Fruit fly (Drosophila melanogaster) whole organism, embryonic: ENCODE results near the gene Dhc62B.

Experiments used
- Atf-2 ChIP-seq: fragments of 200-800 bp; sonication (Bioruptor generic); optimal IDR thresholded peaks from 2 replicates; lab custom pipeline; 2016; ENCODE audit warnings: missing biosample characterization, missing genetic modification characterization
- BtbVII ChIP-seq: fragments of 200-800 bp; sonication (Bioruptor generic); optimal IDR thresholded peaks from 3 replicates; lab custom pipeline; 2017; ENCODE audit warnings: missing biosample characterization, mild to moderate bottlenecking, missing genetic modification characterization
- C15 ChIP-seq: fragments of 200-800 bp; sonication (Bioruptor generic); IDR thresholded peaks from 3 replicates; pipeline ENCODE4 v1.3.6; 2022; ENCODE audit warnings: missing biosample characterization, missing genetic modification characterization
- CG10267 ChIP-seq: fragments of 200-800 bp; sonication (Bioruptor generic); optimal IDR thresholded peaks from 2 replicates; lab custom pipeline; 2018; ENCODE audit warnings: missing biosample characterization, mild to moderate bottlenecking, missing genetic modification characterization, moderate library complexity
- CG12071 ChIP-seq: fragments of 200-800 bp; sonication (Bioruptor generic); optimal IDR thresholded peaks from 3 replicates; lab custom pipeline; 2018; ENCODE audit warnings: missing biosample characterization, mild to moderate bottlenecking, missing genetic modification characterization
- CG12769 ChIP-seq: fragments of 200-800 bp; sonication (Bioruptor generic); optimal IDR thresholded peaks from 2 replicates; lab custom pipeline; 2019; ENCODE audit warnings: missing biosample characterization, mild to moderate bottlenecking, missing genetic modification characterization, moderate library complexity
- CG13624 ChIP-seq: fragments of 200-800 bp; sonication (Bioruptor generic); optimal IDR thresholded peaks from 2 replicates; lab custom pipeline; 2016; ENCODE audit warnings: missing biosample characterization, missing genetic modification characterization
- CG14667 ChIP-seq: fragments of 200-800 bp; sonication (Bioruptor generic); IDR thresholded peaks from 2 replicates; pipeline ENCODE4 v1.3.6; 2022; ENCODE audit warnings: missing biosample characterization, missing genetic modification characterization
- CG16863 ChIP-seq: fragments of 200-800 bp; sonication (Bioruptor generic); optimal IDR thresholded peaks from 3 replicates; lab custom pipeline; 2016; ENCODE audit warnings: missing biosample characterization, missing genetic modification characterization
- CG17802 ChIP-seq: fragments of 200-800 bp; sonication (Bioruptor generic); optimal IDR thresholded peaks from 2 replicates; lab custom pipeline; 2018; ENCODE audit warnings: missing biosample characterization, mild to moderate bottlenecking, missing genetic modification characterization, moderate library complexity
- CG1792 ChIP-seq: fragments of 200-800 bp; sonication (Bioruptor generic); optimal IDR thresholded peaks from 2 replicates; lab custom pipeline; 2016; ENCODE audit warnings: missing biosample characterization, missing genetic modification characterization
- CG33213 ChIP-seq: fragments of 200-800 bp; sonication (Bioruptor generic); optimal IDR thresholded peaks from 3 replicates; lab custom pipeline; 2016; ENCODE audit warnings: missing biosample characterization, missing genetic modification characterization
- CG4282 ChIP-seq: fragments of 200-800 bp; sonication (Bioruptor generic); optimal IDR thresholded peaks from 2 replicates; lab custom pipeline; 2016; ENCODE audit warnings: missing biosample characterization, missing genetic modification characterization
- CG4360 ChIP-seq: fragments of 200-800 bp; sonication (Bioruptor generic); IDR thresholded peaks from 2 replicates; pipeline ENCODE4 v1.3.6; 2022; ENCODE audit warnings: missing biosample characterization, missing genetic modification characterization
- CG5180 ChIP-seq: fragments of 200-800 bp; sonication (Bioruptor generic); optimal IDR thresholded peaks from 3 replicates; lab custom pipeline; 2017; ENCODE audit warnings: missing biosample characterization, missing genetic modification characterization, mild to moderate bottlenecking, moderate library complexity, missing genetic modification reagents
- CG6765 ChIP-seq: fragments of 200-800 bp; sonication (Bioruptor generic); optimal IDR thresholded peaks from 3 replicates; lab custom pipeline; 2017; ENCODE audit warnings: missing biosample characterization, mild to moderate bottlenecking, missing genetic modification characterization
- CG7987 ChIP-seq: fragments of 200-800 bp; sonication (Bioruptor generic); optimal IDR thresholded peaks from 2 replicates; lab custom pipeline; 2018; ENCODE audit warnings: missing biosample characterization, mild to moderate bottlenecking, missing genetic modification characterization, moderate library complexity
- CG8765 ChIP-seq: fragments of 200-800 bp; sonication (Bioruptor generic); IDR thresholded peaks from 2 replicates; pipeline ENCODE4 v1.3.6; 2022; ENCODE audit warnings: missing biosample characterization, missing genetic modification characterization
- CHES-1-like ChIP-seq: fragments of 200-800 bp; sonication (Bioruptor generic); optimal IDR thresholded peaks from 2 replicates; lab custom pipeline; 2016; ENCODE audit warnings: missing biosample characterization, missing genetic modification characterization
- Camta ChIP-seq: fragments of 200-800 bp; sonication (Bioruptor generic); optimal IDR thresholded peaks from 2 replicates; lab custom pipeline; 2016; ENCODE audit warnings: missing biosample characterization, missing genetic modification characterization
- Dek ChIP-seq: fragments of 200-800 bp; sonication (Bioruptor generic); optimal IDR thresholded peaks from 3 replicates; lab custom pipeline; 2019; ENCODE audit warnings: missing biosample characterization, mild to moderate bottlenecking, missing genetic modification characterization, moderate library complexity
- Eip74EF ChIP-seq, 2 experiments: fragments of 200-800 bp in 1 of 2; fragments of >200 bp in 1 of 2; sonication (Bioruptor generic) in 1 of 2; optimal IDR thresholded peaks; 2 replicates each; lab custom pipeline; 2017 to 2019; ENCODE audit warnings: missing biosample characterization in 2 of 2, missing genetic modification characterization in 2 of 2, mild to moderate bottlenecking in 1 of 2, moderate library complexity in 1 of 2
- Gug ChIP-seq: fragments of 200-800 bp; sonication (Bioruptor generic); IDR thresholded peaks from 4 replicates; pipeline ENCODE4 v1.3.6; 2022; ENCODE audit warnings: missing biosample characterization, missing genetic modification characterization
- H2.0 ChIP-seq: fragments of 200-800 bp; sonication (Bioruptor generic); IDR thresholded peaks from 2 replicates; pipeline ENCODE4 v1.3.6; 2022; ENCODE audit warnings: missing biosample characterization, missing genetic modification characterization
- Hey ChIP-seq: fragments of 200-800 bp; sonication (Bioruptor generic); optimal IDR thresholded peaks from 3 replicates; lab custom pipeline; 2018; ENCODE audit warnings: missing biosample characterization, mild to moderate bottlenecking, missing genetic modification characterization
- Hsf ChIP-seq: fragments of 200-800 bp; sonication (Bioruptor generic); optimal IDR thresholded peaks from 3 replicates; lab custom pipeline; 2016; ENCODE audit warnings: missing biosample characterization, missing genetic modification characterization
- MBD-R2 ChIP-seq: fragments of 200-800 bp; sonication (Bioruptor generic); IDR thresholded peaks from 2 replicates; pipeline ENCODE4 v1.3.6; 2022; ENCODE audit warnings: missing biosample characterization, missing genetic modification characterization
- NC2α ChIP-seq: fragments of 200-800 bp; sonication (Bioruptor generic); optimal IDR thresholded peaks from 2 replicates; lab custom pipeline; 2016; ENCODE audit warnings: missing biosample characterization, missing genetic modification characterization
- Rx ChIP-seq: fragments of 200-800 bp; sonication (Bioruptor generic); IDR thresholded peaks from 2 replicates; pipeline ENCODE4 v1.3.6; 2022; ENCODE audit warnings: missing biosample characterization, missing genetic modification characterization
- Scr ChIP-seq: fragments of 200-800 bp; sonication (Bioruptor generic); IDR thresholded peaks from 2 replicates; pipeline ENCODE4 v1.3.6; 2022; ENCODE audit warnings: missing biosample characterization, missing genetic modification characterization; ENCODE audit not compliant: partially characterized antibody
- Stat92E ChIP-seq, 3 experiments: fragments of >200 bp in 2 of 3; fragments of 200-800 bp in 1 of 3; sonication (Bioruptor generic) in 1 of 3; optimal IDR thresholded peaks; 2 replicates each; lab custom pipeline; 2017 to 2019; ENCODE audit warnings: missing biosample characterization in 3 of 3, missing genetic modification characterization in 3 of 3, mild to moderate bottlenecking in 1 of 3, moderate library complexity in 1 of 3
- ase ChIP-seq: fragments of 200-800 bp; sonication (Bioruptor generic); IDR thresholded peaks from 3 replicates; pipeline ENCODE4 v1.3.6; 2022; ENCODE audit warnings: missing biosample characterization, missing genetic modification characterization
- bcd ChIP-seq: fragments of 200-800 bp; sonication (Bioruptor generic); optimal IDR thresholded peaks from 2 replicates; lab custom pipeline; 2017; ENCODE audit warnings: missing biosample characterization, mild to moderate bottlenecking, missing genetic modification characterization
- chn ChIP-seq: fragments of 200-800 bp; sonication (Bioruptor generic); optimal IDR thresholded peaks from 2 replicates; lab custom pipeline; 2016; ENCODE audit warnings: missing biosample characterization, missing genetic modification characterization
- ci ChIP-seq: fragments of 200-800 bp; sonication (Bioruptor generic); IDR thresholded peaks from 3 replicates; pipeline ENCODE4 v1.3.6; 2022; ENCODE audit warnings: missing biosample characterization, missing genetic modification characterization
- corto ChIP-seq: fragments of 200-800 bp; sonication (Bioruptor generic); optimal IDR thresholded peaks from 2 replicates; lab custom pipeline; 2016; ENCODE audit warnings: missing biosample characterization, mild to moderate bottlenecking, missing genetic modification characterization, moderate library complexity
- dysf ChIP-seq: fragments of 200-800 bp; sonication (Bioruptor generic); IDR thresholded peaks from 3 replicates; pipeline ENCODE4 v1.3.6; 2022; ENCODE audit warnings: missing biosample characterization, missing genetic modification characterization
- ewg ChIP-seq: fragments of 200-800 bp; sonication (Bioruptor generic); optimal IDR thresholded peaks from 3 replicates; lab custom pipeline; 2017; ENCODE audit warnings: mild to moderate bottlenecking, missing biosample characterization, missing genetic modification reagents, missing genetic modification characterization
- fru ChIP-seq: fragments of >200 bp; optimal IDR thresholded peaks from 2 replicates; lab custom pipeline; 2017
- her ChIP-seq: fragments of 200-800 bp; sonication (Bioruptor generic); optimal IDR thresholded peaks from 2 replicates; lab custom pipeline; 2016; ENCODE audit warnings: missing biosample characterization, missing genetic modification characterization
- lmd ChIP-seq: fragments of 200-800 bp; sonication (Bioruptor generic); IDR thresholded peaks from 2 replicates; pipeline ENCODE4 v1.3.6; 2022; ENCODE audit warnings: missing biosample characterization, missing genetic modification characterization
- mirr ChIP-seq: fragments of 200-800 bp; sonication (Bioruptor generic); optimal IDR thresholded peaks from 3 replicates; lab custom pipeline; 2018; ENCODE audit warnings: missing biosample characterization, mild to moderate bottlenecking, missing genetic modification characterization
- otp ChIP-seq: fragments of 200-800 bp; sonication (Bioruptor generic); IDR thresholded peaks from 3 replicates; pipeline ENCODE4, ENCODE4 v1.3.6; 2022; ENCODE audit warnings: missing biosample characterization, missing genetic modification characterization
- rib ChIP-seq: fragments of 200-800 bp; sonication (Bioruptor generic); IDR thresholded peaks from 2 replicates; pipeline ENCODE4 v1.3.6; 2022; ENCODE audit warnings: missing biosample characterization, missing genetic modification characterization
- stwl ChIP-seq: fragments of 200-800 bp; sonication (Bioruptor generic); optimal IDR thresholded peaks from 3 replicates; lab custom pipeline; 2018; ENCODE audit warnings: missing biosample characterization, mild to moderate bottlenecking, missing genetic modification characterization, moderate library complexity
- tll ChIP-seq, 2 experiments: fragments of 200-800 bp in 1 of 2; fragments of >200 bp in 1 of 2; sonication (Bioruptor generic) in 1 of 2; optimal IDR thresholded peaks; 2 replicates each; lab custom pipeline; 2017 to 2019; ENCODE audit warnings: missing biosample characterization in 2 of 2, missing genetic modification characterization in 2 of 2, mild to moderate bottlenecking in 1 of 2, moderate library complexity in 1 of 2
- unpg ChIP-seq: fragments of 200-800 bp; sonication (Bioruptor generic); optimal IDR thresholded peaks from 3 replicates; lab custom pipeline; 2018; ENCODE audit warnings: missing biosample characterization, mild to moderate bottlenecking, missing genetic modification characterization, moderate library complexity
- wdn ChIP-seq: fragments of 200-800 bp; sonication (Bioruptor generic); IDR thresholded peaks from 2 replicates; pipeline ENCODE4 v1.3.6; 2022; ENCODE audit warnings: missing biosample characterization, missing genetic modification characterization
- z ChIP-seq: fragments of 200-800 bp; sonication (Bioruptor generic); IDR thresholded peaks from 3 replicates; pipeline ENCODE4 v1.3.6; 2022; ENCODE audit warnings: missing biosample characterization, missing genetic modification characterization

Dhc62B gene

DNA sequence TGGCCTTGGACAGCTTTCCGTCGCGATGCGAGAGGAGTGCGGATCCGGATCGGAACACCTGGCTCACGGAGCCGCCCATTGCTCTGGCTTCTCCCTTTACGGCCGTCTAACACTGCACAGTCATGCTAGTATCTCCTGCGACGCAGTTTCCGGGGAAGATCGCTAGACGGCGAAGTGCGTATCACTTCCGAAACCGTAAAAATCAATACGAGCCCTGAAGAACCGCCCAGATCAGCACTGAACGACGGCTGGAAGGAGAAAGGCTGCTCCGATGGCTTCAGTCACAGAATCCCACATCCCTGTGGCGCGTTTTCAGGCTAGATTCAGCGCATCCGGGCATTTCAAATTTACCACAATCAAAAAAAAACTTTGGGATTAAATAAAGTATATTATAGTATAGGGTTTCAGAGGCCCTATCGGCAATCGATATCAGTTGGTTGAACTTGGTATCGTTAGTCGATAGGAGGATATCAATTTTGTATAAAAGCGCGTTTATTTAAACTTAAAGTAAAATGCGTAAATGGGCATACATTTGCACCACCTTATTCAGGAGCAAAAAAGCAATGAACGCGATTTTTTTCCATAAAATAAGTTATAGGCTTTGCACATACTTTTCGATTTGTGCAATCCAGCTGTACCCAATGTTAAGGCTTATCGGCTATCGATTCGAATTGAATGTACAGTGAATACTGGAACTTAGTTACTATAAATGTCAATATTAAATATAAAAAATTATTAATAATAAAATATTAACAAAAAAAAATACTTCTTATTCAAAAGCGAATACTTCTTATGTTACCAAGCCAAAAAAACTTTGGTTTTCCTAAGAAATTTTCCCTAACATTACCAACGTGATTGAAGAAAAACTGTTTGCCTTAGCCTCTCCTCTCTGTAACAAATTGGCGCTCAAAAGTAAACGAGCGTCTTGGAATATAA lies 3.4 kb upstream of the Dhc62B start, which contains the start of the genes CG13933 and PolD2 (continued):
- TF ChIP-seq Eip74EF (GFP tag; optimal IDR thresholded peaks at IDR 0.05; lab: Kevin White, UChicago) (peak in 1 of 2 experiments; percentile 97), unpg (GFP tag; lab: Kevin White, UChicago) (peak; percentile 98), CG12769 (no peak), CG6765 (peak; percentile 74), CG14667 (GFP tag; lab: Robert Waterston, UW) (peak; percentile 91), Dek (peak; percentile 97), CG7987 (GFP tag; lab: Kevin White, UChicago) (peak; percentile 46), ase (GFP tag; lab: Robert Waterston, UW) (peak; percentile 92), CG8765 (GFP tag; lab: Robert Waterston, UW) (peak; percentile 90), corto (GFP tag; lab: Kevin White, UChicago) (no peak), lmd (peak; percentile 88), dysf (GFP tag; lab: Robert Waterston, UW) (peak; percentile 87), Gug (peak; percentile 67; the same call in 2 of the 4 replicates), CG13624 (GFP tag; lab: Kevin White, UChicago) (no peak), CG16863 (GFP tag; lab: Kevin White, UChicago) (peak; percentile 83), Hsf (GFP tag; lab: Kevin White, UChicago) (peak; percentile 90), Rx (GFP tag; lab: Robert Waterston, UW) (peak; percentile 96), Camta (peak; percentile 50), z (GFP tag; lab: Robert Waterston, UW) (no peak), MBD-R2 (GFP tag; lab: Robert Waterston, UW) (peak; percentile 98), CHES-1-like (GFP tag; lab: Kevin White, UChicago) (peak; percentile 79), CG17802 (tag; lab: Kevin White, UChicago) (peak; percentile 47), CG10267 (tag; lab: Kevin White, UChicago) (peak; percentile 96), Hey (tag; lab: Kevin White, UChicago) (no peak), CG12071 (GFP tag; lab: Kevin White, UChicago) (no peak), chn (peak; percentile 86), CG5180 (GFP tag; lab: Kevin White, UChicago) (no peak), bcd (peak; percentile 94), fru (lab: Kevin White, UChicago) (no peak), CG33213 (no peak), NC2α (GFP tag; lab: Kevin White, UChicago) (peak; percentile 44), her (GFP tag; lab: Kevin White, UChicago) (peak; percentile 69), ci (GFP tag; lab: Robert Waterston, UW) (peak; percentile 99), CG1792 (no peak), rib (GFP tag; lab: Robert Waterston, UW) (peak; percentile 85), C15 (GFP tag; lab: Robert Waterston, UW) (peak; percentile 81; the same call in 1 of the 3 replicates), CG4360 (GFP tag; lab: Robert Waterston, UW) (peak; percentile 60; the same call in 1 of the 2 replicates), otp (GFP tag; lab: Robert Waterston, UW) (peak; percentile 98), Stat92E (GFP tag; optimal IDR thresholded peaks at IDR 0.05; lab: Kevin White, UChicago) (peak in 1 of 3 experiments; percentile 95), Scr (GFP tag; lab: Robert Waterston, UW) (peak; percentile 83), mirr (GFP tag; lab: Kevin White, UChicago) (no peak), Atf-2 (peak; percentile 84), stwl (tag; lab: Kevin White, UChicago) (no peak), H2.0 (peak; percentile 99), tll (GFP tag; optimal IDR thresholded peaks at IDR 0.05; lab: Kevin White, UChicago) (no peak), ewg (peak; percentile 93), CG4282 (GFP tag; lab: Kevin White, UChicago) (peak; percentile 0), BtbVII (GFP tag; lab: Kevin White, UChicago) (no peak), wdn (peak; percentile 97)
